Fruit fly (Drosophila melanogaster) whole organism, embryonic: ENCODE results near the gene jhamt.

ENCODE experiments used
- CG10267 ChIP-seq: fragments of 200-800 bp; sonication (Bioruptor generic); optimal IDR thresholded peaks from 2 replicates; lab custom pipeline; 2018; ENCODE audit warnings: missing biosample characterization, mild to moderate bottlenecking, missing genetic modification characterization, moderate library complexity
- CG13287 ChIP-seq: fragments of 200-800 bp; sonication (Bioruptor generic); IDR thresholded peaks from 2 replicates; pipeline ENCODE4 v1.3.6; 2022; ENCODE audit warnings: missing biosample characterization, missing genetic modification characterization; ENCODE audit not compliant: partially characterized antibody
- CG1602 ChIP-seq: fragments of 200-800 bp; sonication (Bioruptor generic); optimal IDR thresholded peaks from 3 replicates; lab custom pipeline; 2016; ENCODE audit warnings: missing biosample characterization, missing genetic modification characterization
- CG1603 ChIP-seq: fragments of 200-800 bp; sonication (Bioruptor generic); optimal IDR thresholded peaks from 2 replicates; lab custom pipeline; 2019; ENCODE audit warnings: missing biosample characterization, mild to moderate bottlenecking, missing genetic modification characterization, moderate library complexity
- CG16779 ChIP-seq: fragments of 200-800 bp; sonication (Bioruptor generic); IDR thresholded peaks from 2 replicates; pipeline ENCODE4 v1.3.6; 2022; ENCODE audit warnings: missing biosample characterization, missing genetic modification characterization
- CG17829 ChIP-seq: fragments of 200-800 bp; optimal IDR thresholded peaks from 2 replicates; lab custom pipeline; 2019; ENCODE audit warnings: missing biosample characterization, mild to moderate bottlenecking, missing genetic modification characterization, moderate library complexity
- CG18262 ChIP-seq: fragments of 200-800 bp; optimal IDR thresholded peaks from 3 replicates; lab custom pipeline; 2019; ENCODE audit warnings: missing biosample characterization, mild to moderate bottlenecking, missing genetic modification characterization, moderate library complexity
- CG33213 ChIP-seq: fragments of 200-800 bp; sonication (Bioruptor generic); optimal IDR thresholded peaks from 3 replicates; lab custom pipeline; 2016; ENCODE audit warnings: missing biosample characterization, missing genetic modification characterization
- CG7271 ChIP-seq: fragments of 200-800 bp; sonication (Bioruptor generic); optimal IDR thresholded peaks from 2 replicates; lab custom pipeline; 2018; ENCODE audit warnings: missing biosample characterization, mild to moderate bottlenecking, missing genetic modification characterization, moderate library complexity
- D ChIP-seq, 2 experiments: fragments of 200-800 bp in 1 of 2; fragments of >200 bp in 1 of 2; sonication (Bioruptor generic) in 1 of 2; optimal IDR thresholded peaks; 2 replicates in 1 of 2; 3 replicates in 1 of 2; lab custom pipeline; 2017; ENCODE audit warnings: mild to moderate bottlenecking in 1 of 2, missing biosample characterization in 1 of 2, missing genetic modification characterization in 1 of 2, missing genetic modification reagents in 1 of 2
- D19A ChIP-seq: fragments of 200-800 bp; optimal IDR thresholded peaks from 3 replicates; lab custom pipeline; 2019; ENCODE audit warnings: missing biosample characterization, mild to moderate bottlenecking, missing genetic modification characterization, moderate library complexity
- Dip2 ChIP-seq: fragments of 200-800 bp; sonication (Bioruptor generic); IDR thresholded peaks from 2 replicates; pipeline ENCODE4 v1.3.6; 2022; ENCODE audit warnings: missing biosample characterization, missing genetic modification characterization
- Drgx ChIP-seq: fragments of 200-800 bp; sonication (Bioruptor generic); IDR thresholded peaks from 2 replicates; pipeline ENCODE4 v1.3.6; 2022; ENCODE audit warnings: missing biosample characterization, missing genetic modification characterization
- HmgZ ChIP-seq: fragments of 200-800 bp; sonication (Bioruptor generic); optimal IDR thresholded peaks from 2 replicates; lab custom pipeline; 2018; ENCODE audit warnings: missing biosample characterization, mild to moderate bottlenecking, missing genetic modification characterization
- Hr39 ChIP-seq: fragments of >200 bp; optimal IDR thresholded peaks from 2 replicates; lab custom pipeline; 2017
- NC2α ChIP-seq: fragments of 200-800 bp; sonication (Bioruptor generic); optimal IDR thresholded peaks from 2 replicates; lab custom pipeline; 2016; ENCODE audit warnings: missing biosample characterization, missing genetic modification characterization
- Neu2 ChIP-seq: fragments of 200-800 bp; sonication (Bioruptor generic); optimal IDR thresholded peaks from 3 replicates; lab custom pipeline; 2016; ENCODE audit warnings: missing biosample characterization, missing genetic modification characterization, borderline replicate concordance
- Opbp ChIP-seq: fragments of 200-800 bp; sonication (Bioruptor generic); IDR thresholded peaks from 3 replicates; pipeline ENCODE4 v1.3.6; 2022; ENCODE audit warnings: missing biosample characterization, missing genetic modification characterization; ENCODE audit not compliant: partially characterized antibody
- Sox100B ChIP-seq: fragments of 200-800 bp; sonication (Bioruptor generic); optimal IDR thresholded peaks from 3 replicates; lab custom pipeline; 2018; ENCODE audit warnings: missing biosample characterization, mild to moderate bottlenecking, missing genetic modification characterization
- Sry-β ChIP-seq: fragments of 200-800 bp; sonication (Bioruptor generic); optimal IDR thresholded peaks from 2 replicates; lab custom pipeline; 2018; ENCODE audit warnings: missing biosample characterization, mild to moderate bottlenecking, missing genetic modification characterization, moderate library complexity
- Trl ChIP-seq, 3 experiments: fragments of >200 bp in 2 of 3; fragments of 200-800 bp in 1 of 3; sonication (Bioruptor generic) in 1 of 3; optimal IDR thresholded peaks; 2 replicates in 1 of 3; 3 replicates in 2 of 3; lab custom pipeline; 2016 to 2017; ENCODE audit warnings: missing biosample characterization in 1 of 3, missing genetic modification characterization in 1 of 3
- Xrp1 ChIP-seq: fragments of 200-800 bp; sonication (Bioruptor generic); IDR thresholded peaks from 2 replicates; pipeline ENCODE4 v1.3.6; 2022; ENCODE audit warnings: missing biosample characterization, missing genetic modification characterization
- ara ChIP-seq: fragments of 200-800 bp; sonication (Bioruptor generic); IDR thresholded peaks from 2 replicates; pipeline ENCODE4 v1.3.6; 2022; ENCODE audit warnings: missing biosample characterization, missing genetic modification characterization
- bbx ChIP-seq: fragments of 200-800 bp; sonication (Bioruptor generic); IDR thresholded peaks from 2 replicates; pipeline ENCODE4 v1.3.6; 2022; ENCODE audit warnings: missing biosample characterization, missing genetic modification characterization; ENCODE audit not compliant: partially characterized antibody
- bowl ChIP-seq: fragments of 200-800 bp; sonication (Bioruptor generic); IDR thresholded peaks from 2 replicates; pipeline ENCODE4 v1.3.6; 2022; ENCODE audit warnings: missing biosample characterization, missing genetic modification characterization
- crp ChIP-seq, 2 experiments: fragments of 200-800 bp; sonication (Bioruptor generic); optimal IDR thresholded peaks; 2 replicates in 1 of 2; 3 replicates in 1 of 2; lab custom pipeline; 2017; ENCODE audit warnings: missing biosample characterization in 2 of 2, missing genetic modification characterization in 2 of 2, mild to moderate bottlenecking in 1 of 2, moderate library complexity in 1 of 2
- dmrt11E ChIP-seq: fragments of 200-800 bp; sonication (Bioruptor generic); optimal IDR thresholded peaks from 3 replicates; lab custom pipeline; 2018; ENCODE audit warnings: missing biosample characterization, mild to moderate bottlenecking, missing genetic modification characterization, moderate library complexity
- dpn ChIP-seq, 2 experiments: fragments of 200-800 bp; sonication (Bioruptor generic); optimal IDR thresholded peaks; 3 replicates each; lab custom pipeline; 2016; ENCODE audit warnings: missing biosample characterization in 2 of 2, missing genetic modification characterization in 2 of 2
- emc ChIP-seq: fragments of 200-800 bp; sonication (Bioruptor generic); optimal IDR thresholded peaks from 2 replicates; lab custom pipeline; 2016; ENCODE audit warnings: missing biosample characterization, missing genetic modification characterization
- eyg ChIP-seq: fragments of 200-800 bp; sonication (Bioruptor generic); optimal IDR thresholded peaks from 3 replicates; lab custom pipeline; 2016; ENCODE audit warnings: missing biosample characterization, missing genetic modification characterization
- fd102C ChIP-seq: fragments of 200-800 bp; sonication (Bioruptor generic); optimal IDR thresholded peaks from 2 replicates; lab custom pipeline; 2018; ENCODE audit warnings: missing biosample characterization, mild to moderate bottlenecking, missing genetic modification characterization, moderate library complexity
- fu2 ChIP-seq: fragments of 200-800 bp; sonication (Bioruptor generic); optimal IDR thresholded peaks from 2 replicates; lab custom pipeline; 2016; ENCODE audit warnings: missing biosample characterization, missing genetic modification characterization
- gem ChIP-seq: fragments of 200-800 bp; sonication (Bioruptor generic); optimal IDR thresholded peaks from 2 replicates; lab custom pipeline; 2019; ENCODE audit warnings: missing biosample characterization, mild to moderate bottlenecking, missing genetic modification characterization, moderate library complexity
- klu ChIP-seq: fragments of 200-800 bp; sonication (Bioruptor generic); IDR thresholded peaks from 2 replicates; pipeline ENCODE4 v1.3.6; 2022; ENCODE audit warnings: missing biosample characterization, missing genetic modification characterization
- lbe ChIP-seq: fragments of 200-800 bp; sonication (Bioruptor generic); optimal IDR thresholded peaks from 2 replicates; lab custom pipeline; 2016; ENCODE audit warnings: missing biosample characterization, mild to moderate bottlenecking, missing genetic modification characterization
- nom ChIP-seq: fragments of 200-800 bp; sonication (Bioruptor generic); optimal IDR thresholded peaks from 2 replicates; lab custom pipeline; 2017; ENCODE audit warnings: missing biosample characterization, missing genetic modification characterization, mild to moderate bottlenecking, moderate library complexity, missing genetic modification reagents
- onecut ChIP-seq: fragments of 200-800 bp; sonication (Bioruptor generic); IDR thresholded peaks from 2 replicates; pipeline ENCODE4 v1.3.6; 2022; ENCODE audit warnings: missing biosample characterization, missing genetic modification characterization
- prd ChIP-seq, 3 experiments: fragments of >200 bp in 2 of 3; fragments of 200-800 bp in 1 of 3; sonication (Bioruptor generic) in 1 of 3; optimal IDR thresholded peaks in 2 of 3; IDR thresholded peaks in 1 of 3; 2 replicates in 2 of 3; 3 replicates in 1 of 3; pipeline versions ENCODE4 v1.3.6 to Lab custom; 2017 to 2022; ENCODE audit warnings: missing biosample characterization in 1 of 3, missing genetic modification characterization in 1 of 3
- sc ChIP-seq, 3 experiments: fragments of >200 bp in 2 of 3; fragments of 200-800 bp in 1 of 3; sonication (Bioruptor generic) in 1 of 3; optimal IDR thresholded peaks; 2 replicates in 2 of 3; 3 replicates in 1 of 3; lab custom pipeline; 2017; ENCODE audit warnings: mild to moderate bottlenecking in 1 of 3, missing biosample characterization in 1 of 3, missing genetic modification characterization in 1 of 3, missing genetic modification reagents in 1 of 3
- sens ChIP-seq: fragments of 200-800 bp; sonication (Bioruptor generic); peaks from one replicate; lab custom pipeline; 2016; ENCODE audit warnings: missing biosample characterization, missing genetic modification characterization
- sob ChIP-seq: fragments of 200-800 bp; sonication (Bioruptor generic); IDR thresholded peaks from 2 replicates; pipeline ENCODE4 v1.3.6; 2022; ENCODE audit warnings: missing biosample characterization, missing genetic modification characterization
- tup ChIP-seq: fragments of 200-800 bp; sonication (Bioruptor generic); optimal IDR thresholded peaks from 2 replicates; lab custom pipeline; 2016; ENCODE audit warnings: missing biosample characterization, mild to moderate bottlenecking, missing genetic modification characterization, moderate library complexity
- unc-4 ChIP-seq: fragments of 200-800 bp; sonication (Bioruptor generic); IDR thresholded peaks from 2 replicates; pipeline ENCODE4 v1.3.6; 2022; ENCODE audit warnings: missing biosample characterization, missing genetic modification characterization; ENCODE audit not compliant: partially characterized antibody

jhamt gene

DNA sequence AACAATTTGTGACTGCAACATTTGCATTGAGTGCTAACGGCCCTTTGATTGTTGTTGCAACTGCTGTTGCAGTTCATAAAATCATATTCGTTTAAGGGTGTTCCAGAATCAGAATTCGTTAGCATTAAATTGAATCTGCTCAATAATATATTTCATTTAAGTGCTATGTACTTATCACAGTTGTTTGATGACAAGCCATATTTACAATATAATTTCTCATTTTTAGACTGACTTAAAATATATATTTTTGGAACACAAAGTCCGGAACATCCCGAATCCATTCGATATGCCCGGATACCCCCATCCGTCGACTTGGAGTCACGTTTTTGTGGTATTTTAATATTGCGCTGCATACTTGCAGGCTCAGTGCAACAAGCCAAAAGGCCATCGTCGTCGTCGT, 25.1 kb downstream of the jhamt start:
- TF ChIP-seq CG1603 (tag; lab: Kevin White, UChicago) (peak; percentile 8), dpn (GFP tag; optimal IDR thresholded peaks at IDR 0.05; lab: Kevin White, UChicago) (no peak), sens (GFP tag; lab: Kevin White, UChicago) (peak; percentile 73), gem (tag; lab: Kevin White, UChicago) (peak; percentile 1), CG17829 (no peak), bbx (no peak), dmrt11E (peak; percentile 9)

DNA sequence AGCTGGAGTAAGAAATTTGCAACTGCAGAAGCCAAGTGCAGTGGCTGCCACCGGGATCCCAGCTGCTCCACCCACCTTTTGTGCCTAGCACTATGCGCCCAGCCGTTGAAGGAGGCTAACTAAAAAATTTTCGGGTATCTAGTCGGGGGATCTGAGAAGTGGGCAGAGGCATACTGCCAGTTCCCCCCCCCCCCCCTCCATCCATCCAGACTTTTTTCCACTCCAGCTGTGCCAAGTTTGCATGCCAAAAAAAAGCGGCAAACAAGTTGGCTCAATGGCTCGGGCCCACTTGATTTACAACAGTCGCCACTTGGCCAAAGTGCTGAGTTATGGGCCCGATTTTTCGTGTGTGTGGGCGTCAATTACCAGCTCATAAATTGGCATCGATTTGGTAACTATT, 31.8 kb downstream of the jhamt start:
- no peak for TF ChIP-seq Sry-β (GFP tag; lab: Kevin White, UChicago)
- TF ChIP-seq Hr39 (lab: Kevin White, UChicago) = peak; percentile 8

- TF ChIP-seq Drgx (GFP tag; lab: Robert Waterston, UW) (0 out of 2 replicates have a peak, but pooled peaks have one; percentile 7), onecut (GFP tag; lab: Robert Waterston, UW) (no peak), CG13287 (GFP tag; lab: Robert Waterston, UW) (no peak), CG33213 (GFP tag; lab: Kevin White, UChicago) (no peak), fu2 (GFP tag; lab: Kevin White, UChicago) (no peak)
Measured at dm6 chr2L:16402512-16402911, 36.8 kb downstream of the jhamt start.

DNA sequence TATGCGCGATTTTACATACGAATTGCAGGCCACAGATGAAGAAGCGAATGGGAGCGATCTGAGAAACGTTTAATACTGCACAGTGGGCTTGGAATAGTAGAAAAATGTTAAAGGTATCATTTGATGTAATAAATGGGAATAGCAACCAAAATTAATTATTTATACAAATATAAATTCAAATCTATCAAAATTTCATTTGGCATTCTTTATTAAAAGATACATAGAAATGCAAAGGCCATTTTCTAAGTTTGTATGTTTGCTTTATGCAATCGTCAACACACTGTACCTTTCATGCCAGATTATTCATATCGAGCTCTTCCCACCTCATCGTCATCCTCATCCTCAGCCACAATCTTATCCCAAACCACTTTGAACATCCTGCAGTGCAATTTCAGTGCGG, 40.8 kb downstream of the jhamt start:
- peak; percentile 7; the same call in 1 of the 2 replicates for TF ChIP-seq Xrp1
- no peak for TF ChIP-seq bowl
- TF ChIP-seq nom = peak; percentile 19
- TF ChIP-seq ara (GFP tag; lab: Robert Waterston, UW) = no peak
- peak; percentile 5 for TF ChIP-seq lbe (GFP tag; lab: Kevin White, UChicago)
- TF ChIP-seq NC2α (GFP tag; lab: Kevin White, UChicago) = no peak
- TF ChIP-seq CG10267 (tag; lab: Kevin White, UChicago) = no peak
- TF ChIP-seq unc-4 (GFP tag; lab: Robert Waterston, UW) = no peak
- TF ChIP-seq sens (GFP tag; lab: Kevin White, UChicago) = peak; percentile 61
- no peak for TF ChIP-seq sob (GFP tag; lab: Robert Waterston, UW)
- TF ChIP-seq CG16779 (GFP tag; lab: Robert Waterston, UW) = no peak
- TF ChIP-seq CG1602 (GFP tag; lab: Kevin White, UChicago) = no peak
- peak; percentile 8 for TF ChIP-seq CG18262 (tag; lab: Kevin White, UChicago)
- no peak for TF ChIP-seq Opbp (GFP tag; lab: Robert Waterston, UW)
- TF ChIP-seq CG7271 (tag; lab: Kevin White, UChicago) = peak; percentile 30
- no peak for TF ChIP-seq emc (GFP tag; lab: Kevin White, UChicago)
- no peak for TF ChIP-seq Dip2
- TF ChIP-seq Neu2 (GFP tag; lab: Kevin White, UChicago) = no peak
- TF ChIP-seq prd (optimal IDR thresholded peaks at IDR 0.05; lab: Kevin White, UChicago) = no peak
- peak; percentile 44; the same call in 2 of the 3 replicates for TF ChIP-seq prd (GFP tag; IDR thresholded peaks at IDR 0.05; lab: Robert Waterston, UW)

DNA sequence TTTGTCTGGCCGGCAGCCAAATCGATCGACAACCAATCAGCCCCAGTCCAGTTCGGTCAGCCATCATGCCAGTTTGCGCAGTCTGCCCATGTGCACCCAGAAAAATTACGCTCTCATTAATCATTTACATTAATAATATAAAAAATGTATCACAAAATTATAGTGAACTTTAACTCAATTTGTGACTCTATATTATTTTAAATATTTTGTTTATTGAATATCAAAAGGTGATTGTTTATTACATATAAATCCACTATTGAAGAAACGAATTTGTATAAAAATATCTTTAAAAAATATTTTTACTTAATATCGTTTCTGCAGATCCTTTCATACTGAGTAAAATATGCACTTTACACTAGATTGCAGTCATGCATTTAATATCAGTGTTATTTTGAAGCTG, 41.6 kb downstream of the jhamt start:
- TF ChIP-seq D (optimal IDR thresholded peaks at IDR 0.05; lab: Kevin White, UChicago) (no peak), D (GFP tag; optimal IDR thresholded peaks at IDR 0.05; lab: Kevin White, UChicago) (no peak), Opbp (GFP tag; lab: Robert Waterston, UW) (no peak), klu (no peak), D19A (tag; lab: Kevin White, UChicago) (no peak), tup (GFP tag; lab: Kevin White, UChicago) (no peak), crp (GFP tag; optimal IDR thresholded peaks at IDR 0.05; lab: Kevin White, UChicago) (no peak), Trl (optimal IDR thresholded peaks at IDR 0.05; lab: Kevin White, UChicago) (no peak), Trl (GFP tag; optimal IDR thresholded peaks at IDR 0.05; lab: Kevin White, UChicago) (no peak), fd102C (GFP tag; lab: Kevin White, UChicago) (no peak), sc (optimal IDR thresholded peaks at IDR 0.05; lab: Kevin White, UChicago) (no peak), sc (GFP tag; optimal IDR thresholded peaks at IDR 0.05; lab: Kevin White, UChicago) (no peak), Sox100B (GFP tag; lab: Kevin White, UChicago) (no peak), HmgZ (tag; lab: Kevin White, UChicago) (no peak), eyg (no peak)
